Fruit fly (Drosophila melanogaster) whole organism, wandering third instar larva: ENCODE results near the gene org-1.

ENCODE experiments used
- Abd-B ChIP-seq: fragments of >200 bp; optimal IDR thresholded peaks from 2 replicates; lab custom pipeline; 2017; ENCODE audit warnings: missing biosample characterization, missing genetic modification characterization
- CG9705 ChIP-seq: fragments of 200-800 bp; sonication (Bioruptor generic); optimal IDR thresholded peaks from 2 replicates; lab custom pipeline; 2018; ENCODE audit warnings: missing biosample characterization, mild to moderate bottlenecking, missing genetic modification characterization
- Dfd ChIP-seq: fragments of >200 bp; optimal IDR thresholded peaks from 2 replicates; lab custom pipeline; 2017; ENCODE audit warnings: missing biosample characterization, missing genetic modification characterization
- GATAd ChIP-seq: sonication (Bioruptor generic); optimal IDR thresholded peaks from 2 replicates; lab custom pipeline; 2016; ENCODE audit warnings: missing biosample characterization, missing genetic modification characterization
- HLH106 ChIP-seq: fragments of 200-800 bp; optimal IDR thresholded peaks from 3 replicates; lab custom pipeline; 2019; ENCODE audit warnings: missing biosample characterization, mild to moderate bottlenecking, missing genetic modification characterization, moderate library complexity
- Hnf4 ChIP-seq: fragments of 200-800 bp; sonication (Bioruptor generic); optimal IDR thresholded peaks from 2 replicates; lab custom pipeline; 2016; ENCODE audit warnings: missing biosample characterization, mild to moderate bottlenecking, missing genetic modification characterization
- Hr78 ChIP-seq: fragments of >200 bp; optimal IDR thresholded peaks from 2 replicates; lab custom pipeline; 2017; ENCODE audit warnings: missing biosample characterization, missing genetic modification characterization
- Jra ChIP-seq: sonication (Bioruptor generic); optimal IDR thresholded peaks from 2 replicates; lab custom pipeline; 2016; ENCODE audit warnings: missing biosample characterization, missing genetic modification characterization
- Mio ChIP-seq: sonication (Bioruptor generic); optimal IDR thresholded peaks from 2 replicates; lab custom pipeline; 2016; ENCODE audit warnings: missing biosample characterization, missing genetic modification characterization
- Myc ChIP-seq: fragments of >200 bp; optimal IDR thresholded peaks from 2 replicates; lab custom pipeline; 2017
- Rel ChIP-seq, 2 experiments: fragments of 200-800 bp; sonication (Bioruptor generic) in 1 of 2; optimal IDR thresholded peaks; 2 replicates in 1 of 2; 3 replicates in 1 of 2; lab custom pipeline; 2016 to 2019; ENCODE audit warnings: mild to moderate bottlenecking in 2 of 2, missing biosample characterization in 2 of 2, missing genetic modification characterization in 2 of 2, moderate library complexity in 1 of 2
- Sp1 ChIP-seq: fragments of 200-800 bp; sonication (Bioruptor generic); optimal IDR thresholded peaks from 3 replicates; lab custom pipeline; 2019; ENCODE audit warnings: missing biosample characterization, mild to moderate bottlenecking, missing genetic modification characterization, moderate library complexity
- Vsx2 ChIP-seq: fragments of 200-300, 225-300 bp; sonication (Bioruptor generic); optimal IDR thresholded peaks from 2 replicates; lab custom pipeline; 2018; ENCODE audit warnings: missing biosample characterization, missing genetic modification characterization; ENCODE audit not compliant: partially characterized antibody
- brk ChIP-seq: fragments of 200-800 bp; sonication (Bioruptor generic); optimal IDR thresholded peaks from 2 replicates; lab custom pipeline; 2016; ENCODE audit warnings: missing biosample characterization, mild to moderate bottlenecking, missing genetic modification characterization
- dmrt93B ChIP-seq: fragments of 200-800 bp; sonication (Bioruptor generic); optimal IDR thresholded peaks from 2 replicates; lab custom pipeline; 2018; ENCODE audit warnings: missing biosample characterization, mild to moderate bottlenecking, missing genetic modification characterization
- dsf ChIP-seq: sonication (Bioruptor generic); optimal IDR thresholded peaks from 2 replicates; lab custom pipeline; 2016; ENCODE audit warnings: missing biosample characterization, missing genetic modification characterization, borderline replicate concordance
- foxo ChIP-seq, 2 experiments: fragments of 200-800 bp; sonication (Bioruptor generic); optimal IDR thresholded peaks; 2 replicates in 1 of 2; 3 replicates in 1 of 2; lab custom pipeline; 2016 to 2017; ENCODE audit warnings: missing biosample characterization in 2 of 2, missing genetic modification characterization in 2 of 2
- jim ChIP-seq: fragments of 175-275, 200-325 bp; sonication (Bioruptor generic); optimal IDR thresholded peaks from 2 replicates; lab custom pipeline; 2016; ENCODE audit warnings: missing biosample characterization, mild to moderate bottlenecking, missing genetic modification characterization
- lola ChIP-seq: fragments of >200 bp; optimal IDR thresholded peaks from 2 replicates; lab custom pipeline; 2017; ENCODE audit warnings: missing biosample characterization, missing genetic modification characterization
- psq ChIP-seq: fragments of 200-800 bp; sonication (Bioruptor generic); optimal IDR thresholded peaks from 3 replicates; lab custom pipeline; 2017; ENCODE audit warnings: missing biosample characterization, mild to moderate bottlenecking, missing genetic modification characterization, moderate library complexity
- rgr ChIP-seq: fragments of 200-800 bp; sonication (Bioruptor generic); optimal IDR thresholded peaks from 3 replicates; lab custom pipeline; 2016; ENCODE audit warnings: missing biosample characterization, mild to moderate bottlenecking, missing genetic modification characterization
- sage ChIP-seq: fragments of 200-800 bp; sonication (Bioruptor generic); optimal IDR thresholded peaks from 2 replicates; lab custom pipeline; 2016; ENCODE audit warnings: missing biosample characterization, mild to moderate bottlenecking, missing genetic modification characterization
- sv ChIP-seq: fragments of 200-800 bp; sonication (Bioruptor generic); optimal IDR thresholded peaks from 3 replicates; lab custom pipeline; 2016; ENCODE audit warnings: missing biosample characterization, missing genetic modification characterization
- tai ChIP-seq: sonication (Bioruptor generic); optimal IDR thresholded peaks from 2 replicates; lab custom pipeline; 2016; ENCODE audit warnings: missing biosample characterization, missing genetic modification characterization
- usp ChIP-seq: fragments of >200 bp; optimal IDR thresholded peaks from 2 replicates; lab custom pipeline; 2017; ENCODE audit warnings: missing biosample characterization, missing genetic modification characterization

org-1 gene

DNA sequence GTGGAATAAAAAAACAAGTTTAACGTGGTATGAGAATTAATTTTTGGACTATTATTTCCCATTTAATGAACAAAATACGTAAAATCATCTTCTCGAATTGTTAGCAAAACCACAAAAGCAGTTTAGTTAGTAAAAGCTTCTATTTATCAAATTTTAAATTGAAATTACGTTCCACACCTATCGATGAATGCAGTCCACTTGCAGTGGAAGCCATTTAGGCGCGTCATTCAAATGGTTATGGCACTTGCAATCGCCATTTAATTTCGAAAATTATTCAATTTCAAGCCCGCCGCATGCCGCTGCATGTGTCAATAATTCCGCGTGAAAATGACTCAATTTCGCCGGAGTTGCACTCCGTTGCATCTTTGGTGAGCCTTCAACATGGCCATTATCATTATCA lies 12.0 kb downstream of the org-1 start:
- TF ChIP-seq Hr78, result no peak
- no peak for TF ChIP-seq lola (GFP tag; lab: Kevin White, UChicago)
- TF ChIP-seq Vsx2, result no peak
- peak; percentile 50 for TF ChIP-seq Myc (lab: Kevin White, UChicago)
- no peak for TF ChIP-seq Abd-B

DNA sequence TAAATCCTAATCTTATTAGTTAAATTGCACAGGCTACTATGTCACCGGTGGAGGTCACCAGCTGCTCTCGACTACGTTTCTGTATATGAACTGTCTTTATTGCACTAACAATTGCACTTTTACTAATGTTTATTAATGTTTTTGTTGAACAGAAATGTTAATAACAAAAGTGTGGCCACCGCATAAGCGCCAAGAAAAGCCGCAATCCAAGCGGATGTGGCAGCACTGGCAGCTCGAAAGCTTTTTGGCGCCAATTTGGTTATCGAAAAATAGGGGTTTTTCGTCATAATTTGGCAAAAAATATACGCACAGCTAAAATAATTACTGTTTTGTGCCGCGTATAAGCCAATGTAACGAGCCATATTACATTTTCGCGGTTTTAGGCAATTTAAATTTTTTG lies 12.7 kb downstream of the org-1 start, which contains the start of gene CG12123:
TSS of gene CG12123 (minus strand) at position 188 of the 400 bp plus-strand sequence.
- TF ChIP-seq foxo (GFP tag; optimal IDR thresholded peaks at IDR 0.05; lab: Kevin White, UChicago) (no peak), Rel (GFP tag; optimal IDR thresholded peaks at IDR 0.05; lab: Kevin White, UChicago) (no peak), Rel (tag; optimal IDR thresholded peaks at IDR 0.05; lab: Kevin White, UChicago) (peak; percentile 7)

DNA sequence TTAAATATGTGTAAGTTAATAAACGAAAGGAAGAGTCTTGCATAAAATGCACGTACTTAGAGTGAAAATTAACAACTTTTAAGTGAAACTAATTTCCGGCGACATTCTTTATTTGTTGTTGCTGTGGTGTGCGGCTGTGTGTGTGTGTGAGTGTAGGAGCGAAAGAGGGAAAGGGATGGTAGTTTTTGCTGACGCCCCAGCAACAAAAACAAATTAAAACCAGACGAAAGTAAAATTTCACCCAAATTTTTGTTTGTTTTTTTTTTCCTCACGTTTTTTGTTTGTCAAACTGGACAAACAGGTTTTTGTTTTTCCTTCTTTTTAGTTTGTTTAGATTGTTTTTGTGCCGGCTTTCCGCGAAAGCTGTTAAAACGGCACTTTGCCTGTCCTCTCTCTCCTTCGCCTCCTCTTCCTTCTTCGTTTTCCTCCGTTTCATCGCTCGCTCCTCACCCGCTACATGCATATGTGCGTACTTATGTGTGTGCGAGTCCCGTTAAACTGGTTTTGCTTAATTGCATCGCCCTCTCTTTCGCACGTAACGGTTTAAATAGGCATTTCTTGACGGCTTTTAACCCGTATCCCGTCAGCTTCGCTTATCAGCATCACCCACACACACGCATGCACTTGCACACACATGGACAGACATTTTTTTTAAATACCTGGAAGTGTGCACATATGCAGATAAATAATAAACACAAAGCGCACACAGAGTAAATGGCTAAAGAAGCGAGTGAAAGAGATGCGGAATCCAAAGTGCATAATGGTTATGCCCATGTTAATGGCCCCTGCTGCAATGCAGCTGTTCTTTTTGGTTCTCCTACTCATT lies 17.4 kb downstream of the org-1 start, which contains the start of gene Miga:
TSS of gene Miga (minus strand) at position 536 of the 826 bp plus-strand sequence.
- TF ChIP-seq Jra (GFP tag; lab: Kevin White, UChicago), result no peak
- peak; percentile 84 for TF ChIP-seq psq (GFP tag; lab: Kevin White, UChicago)

DNA sequence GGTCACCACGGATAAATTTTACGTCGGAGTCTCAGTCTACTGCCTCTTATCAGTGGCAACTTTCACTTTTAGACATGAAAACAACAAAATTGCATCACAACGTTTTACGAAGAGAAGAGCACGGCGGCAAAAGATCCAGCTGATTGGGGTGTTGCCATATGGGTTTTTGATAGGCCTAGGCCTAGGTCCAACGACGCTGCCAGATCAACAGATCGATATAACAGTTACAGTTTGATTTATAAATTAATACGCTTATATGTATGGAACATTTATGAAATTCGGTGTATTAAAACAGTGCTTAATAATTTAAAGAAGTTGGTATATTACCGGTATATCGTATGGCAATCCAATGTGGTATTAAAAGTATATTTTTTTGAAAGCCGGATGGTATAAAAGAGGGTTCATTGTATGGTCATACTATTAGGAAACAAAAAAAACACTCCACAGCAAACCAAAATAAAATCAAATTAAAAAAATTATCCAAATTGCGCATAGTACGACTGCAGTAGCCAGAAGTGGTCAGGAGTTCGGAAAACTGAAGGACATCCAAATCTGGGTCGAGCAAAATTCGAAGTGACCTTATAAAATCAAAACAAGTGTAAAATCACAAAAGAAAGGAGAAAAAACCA lies 18.1 kb downstream of the org-1 start, which contains the start of gene CG1440:
TSS of gene CG1440 (plus strand) at position 402 of the 629 bp plus-strand sequence.
- TF ChIP-seq CG9705 (GFP tag; lab: Kevin White, UChicago), result peak; percentile 20
- TF ChIP-seq sv, result peak; percentile 6
- no peak for TF ChIP-seq Dfd (GFP tag; lab: Kevin White, UChicago)

dm6 chrX:8433709-8434108 lies 21.2 kb downstream of the org-1 start, which contains the start of gene CG32712:
Gene CG32712, minus strand, starts transcription at chrX:8433809.
- TF ChIP-seq lola (GFP tag; lab: Kevin White, UChicago), result no peak
- TF ChIP-seq dsf (GFP tag; lab: Kevin White, UChicago), result no peak
- TF ChIP-seq Jra (GFP tag; lab: Kevin White, UChicago), result no peak
- no peak for TF ChIP-seq psq (GFP tag; lab: Kevin White, UChicago)
- no peak for TF ChIP-seq Mio
- TF ChIP-seq dmrt93B, result no peak
- TF ChIP-seq, all 38 proteins: peak for 0

- TF ChIP-seq dsf (GFP tag; lab: Kevin White, UChicago) (no peak), Abd-B (no peak), Dfd (GFP tag; lab: Kevin White, UChicago) (no peak), tai (GFP tag; lab: Kevin White, UChicago) (no peak), Sp1 (GFP tag; lab: Kevin White, UChicago) (no peak), rgr (GFP tag; lab: Kevin White, UChicago) (no peak), CG9705 (GFP tag; lab: Kevin White, UChicago) (no peak), GATAd (GFP tag; lab: Kevin White, UChicago) (no peak), HLH106 (tag; lab: Kevin White, UChicago) (no peak), jim (GFP tag; lab: Kevin White, UChicago) (no peak), Rel (GFP tag; optimal IDR thresholded peaks at IDR 0.05; lab: Kevin White, UChicago) (no peak), Rel (tag; optimal IDR thresholded peaks at IDR 0.05; lab: Kevin White, UChicago) (no peak), brk (GFP tag; lab: Kevin White, UChicago) (no peak), usp (GFP tag; lab: Kevin White, UChicago) (no peak), sage (GFP tag; lab: Kevin White, UChicago) (no peak)
Measured at dm6 chrX:8422643-8423042, 32.2 kb downstream of the org-1 start.

dm6 chrX:8421449-8421795 lies 33.4 kb downstream of the org-1 start:
- TF ChIP-seq Hnf4 (GFP tag; lab: Kevin White, UChicago) (no peak), Vsx2 (no peak), usp (GFP tag; lab: Kevin White, UChicago) (no peak), CG9705 (GFP tag; lab: Kevin White, UChicago) (no peak), Dfd (GFP tag; lab: Kevin White, UChicago) (peak; percentile 98)
- TF ChIP-seq, all 38 proteins: peak for 1
